Worm (Caenorhabditis elegans) whole organism, young adult: Measurements from ENCODE around the gene dhs-19.
A peak's percentile ranks its signal among the peaks of the same experiment; 100 is the strongest.

Experiments
- C17E4.6 ChIP-seq: fragments of 200-800 bp; sonication (Bioruptor generic); IDR thresholded peaks from 2 replicates; pipeline ENCODE4 v1.3.6; 2022; ENCODE audit warnings: missing genetic modification reagents, missing genetic modification characterization, missing compliant biosample characterization
- D2030.7 ChIP-seq: fragments of 200-800 bp; sonication (Bioruptor generic); IDR thresholded peaks from 2 replicates; pipeline ENCODE4 v1.3.6; 2022; ENCODE audit warnings: missing genetic modification reagents, missing genetic modification characterization, missing compliant biosample characterization
- F23B12.7 ChIP-seq: sonication (generic microtip); optimal IDR thresholded peaks from 2 replicates; lab custom pipeline; 2017; ENCODE audit warnings: missing genetic modification characterization, mild to moderate bottlenecking, missing compliant biosample characterization, antibody characterized with exemption, moderate library complexity; ENCODE audit not compliant: insufficient read depth
- F33H1.4 ChIP-seq: fragments of 200-800 bp; sonication (Bioruptor generic); IDR thresholded peaks from 2 replicates; pipeline ENCODE4 v1.3.6; 2022; ENCODE audit warnings: missing genetic modification reagents, missing genetic modification characterization, missing compliant biosample characterization
- F37B4.10 ChIP-seq: fragments of 200-800 bp; sonication (Bioruptor generic); IDR thresholded peaks from 2 replicates; pipeline ENCODE4 v1.3.6; 2022; ENCODE audit warnings: missing genetic modification characterization, missing compliant biosample characterization
- F57A8.1 ChIP-seq: fragments of 200-800 bp; sonication (Bioruptor generic); optimal IDR thresholded peaks from 2 replicates; lab custom pipeline; 2018; ENCODE audit warnings: mild to moderate bottlenecking, missing genetic modification characterization, moderate library complexity, missing compliant biosample characterization
- F57C9.4 ChIP-seq: sonication (generic microtip); optimal IDR thresholded peaks from 2 replicates; lab custom pipeline; 2017; ENCODE audit warnings: mild to moderate bottlenecking, missing genetic modification characterization, missing compliant biosample characterization
- K11D2.4 ChIP-seq: fragments of 200-800 bp; sonication (Bioruptor generic); IDR thresholded peaks from 2 replicates; pipeline ENCODE4 v1.3.6; 2022; ENCODE audit warnings: missing genetic modification reagents, missing genetic modification characterization, missing compliant biosample characterization
- Y53G8AR.9 ChIP-seq: fragments of 200-800 bp; sonication (Bioruptor generic); conservative IDR thresholded peaks from 2 replicates; pipeline ENCODE4 v1.3.6; 2022; ENCODE audit warnings: missing genetic modification reagents, missing genetic modification characterization, missing compliant biosample characterization
- Y56A3A.18 ChIP-seq: fragments of 200-800 bp; sonication (Bioruptor generic); IDR thresholded peaks from 2 replicates; pipeline ENCODE4 v1.3.6; 2022; ENCODE audit warnings: missing genetic modification reagents, missing genetic modification characterization, missing compliant biosample characterization
- ZK185.1 ChIP-seq: sonication (generic microtip); optimal IDR thresholded peaks from 2 replicates; lab custom pipeline; 2016; ENCODE audit warnings: mild to moderate bottlenecking, missing genetic modification characterization, missing compliant biosample characterization; ENCODE audit not compliant: poor library complexity, severe bottlenecking
- ama-1 ChIP-seq, 3 experiments: fragments of 150-350 bp in 1 of 3; sonication (generic microtip) in 2 of 3; optimal IDR thresholded peaks; 2 replicates each; lab custom pipeline; 2014 to 2018; ENCODE audit warnings: missing biosample characterization in 2 of 3, missing genetic modification characterization in 2 of 3, missing genetic modification reagents in 2 of 3
- atf-7 ChIP-seq: sonication (generic microtip); optimal IDR thresholded peaks from 2 replicates; lab custom pipeline; 2017; ENCODE audit warnings: mild to moderate bottlenecking, missing genetic modification characterization, missing compliant biosample characterization
- athp-1 ChIP-seq: sonication (generic microtip); optimal IDR thresholded peaks from 2 replicates; lab custom pipeline; 2017; ENCODE audit warnings: mild to moderate bottlenecking, missing genetic modification characterization, missing compliant biosample characterization
- attf-5 ChIP-seq: fragments of 200-800 bp; sonication (Bioruptor generic); optimal IDR thresholded peaks from 2 replicates; lab custom pipeline; 2018; ENCODE audit warnings: mild to moderate bottlenecking, missing genetic modification characterization, missing compliant biosample characterization
- attf-6 ChIP-seq: fragments of 200-800 bp; sonication (Bioruptor generic); IDR thresholded peaks from 2 replicates; pipeline ENCODE4 v1.3.6; 2022; ENCODE audit warnings: missing genetic modification reagents, missing genetic modification characterization, missing compliant biosample characterization
- bed-2 ChIP-seq: fragments of 200-800 bp; sonication (Bioruptor generic); IDR thresholded peaks from 2 replicates; pipeline ENCODE4 v1.3.6; 2022; ENCODE audit warnings: missing genetic modification reagents, missing genetic modification characterization, missing compliant biosample characterization
- ceh-40 ChIP-seq: fragments of 200-800 bp; sonication (Bioruptor generic); IDR thresholded peaks from 2 replicates; pipeline ENCODE4 v1.3.6; 2022; ENCODE audit warnings: missing genetic modification characterization, missing compliant biosample characterization
- ceh-91 ChIP-seq: fragments of 200-800 bp; sonication (Bioruptor generic); IDR thresholded peaks from 2 replicates; pipeline ENCODE4 v1.3.6; 2022; ENCODE audit warnings: missing genetic modification reagents, missing genetic modification characterization, missing compliant biosample characterization
- die-1 ChIP-seq: sonication (generic microtip); optimal IDR thresholded peaks from 2 replicates; lab custom pipeline; 2016; ENCODE audit warnings: missing genotype, mild to moderate bottlenecking, missing genetic modification characterization, missing compliant biosample characterization
- dpl-1 ChIP-seq: fragments of 150-350 bp; optimal IDR thresholded peaks from 2 replicates; lab custom pipeline; 2014; ENCODE audit warnings: missing biosample characterization, missing genetic modification reagents, missing genetic modification characterization
- efl-1 ChIP-seq: fragments of 150-350 bp; optimal IDR thresholded peaks from 2 replicates; lab custom pipeline; 2014; ENCODE audit warnings: missing biosample characterization, missing genetic modification reagents, missing genetic modification characterization
- egl-44 ChIP-seq: fragments of 200-800 bp; sonication (Bioruptor generic); IDR thresholded peaks from 2 replicates; pipeline ENCODE4 v1.3.6; 2022; ENCODE audit warnings: missing genetic modification reagents, missing genetic modification characterization, missing compliant biosample characterization
- egrh-3 ChIP-seq: fragments of 200-800 bp; sonication (Bioruptor generic); IDR thresholded peaks from 2 replicates; pipeline ENCODE4 v1.3.6; 2022; ENCODE audit warnings: missing genetic modification reagents, missing genetic modification characterization, missing compliant biosample characterization
- gei-17 ChIP-seq: fragments of 200-800 bp; sonication (Bioruptor generic); optimal IDR thresholded peaks from 2 replicates; lab custom pipeline; 2018; ENCODE audit warnings: mild to moderate bottlenecking, missing genetic modification characterization, missing compliant biosample characterization
- let-526 ChIP-seq: fragments of 200-800 bp; sonication (Bioruptor generic); IDR thresholded peaks from 2 replicates; pipeline ENCODE4 v1.3.6; 2022; ENCODE audit warnings: missing genetic modification reagents, missing genetic modification characterization, missing compliant biosample characterization
- lin-26 ChIP-seq: fragments of 200-800 bp; sonication (Bioruptor generic); IDR thresholded peaks from 2 replicates; pipeline ENCODE4 v1.3.6; 2022; ENCODE audit warnings: missing genetic modification reagents, missing genetic modification characterization, missing compliant biosample characterization
- lin-40 ChIP-seq: sonication (generic microtip); optimal IDR thresholded peaks from 2 replicates; lab custom pipeline; 2016; ENCODE audit warnings: missing genetic modification characterization, mild to moderate bottlenecking, missing compliant biosample characterization, missing genotype, missing genetic modification reagents
- lsy-27 ChIP-seq: sonication (generic microtip); optimal IDR thresholded peaks from 2 replicates; lab custom pipeline; 2017; ENCODE audit warnings: missing genetic modification characterization, mild to moderate bottlenecking, missing compliant biosample characterization, antibody characterized with exemption, missing genotype, borderline replicate concordance; ENCODE audit not compliant: insufficient read depth
- madf-10 ChIP-seq: sonication (generic microtip); optimal IDR thresholded peaks from 2 replicates; lab custom pipeline; 2016; ENCODE audit warnings: mild to moderate bottlenecking, missing genetic modification characterization, missing compliant biosample characterization
- mel-28 ChIP-seq: sonication (generic microtip); optimal IDR thresholded peaks from 2 replicates; lab custom pipeline; 2016; ENCODE audit warnings: borderline replicate concordance, mild to moderate bottlenecking, missing genetic modification characterization, missing compliant biosample characterization
- mes-4 ChIP-seq: sonication (generic microtip); optimal IDR thresholded peaks from 2 replicates; lab custom pipeline; 2016; ENCODE audit warnings: missing genotype, missing genetic modification characterization, missing compliant biosample characterization
- nfyb-1 ChIP-seq: fragments of 200-800 bp; sonication (Bioruptor generic); IDR thresholded peaks from 2 replicates; pipeline ENCODE4 v1.3.6; 2022; ENCODE audit warnings: missing genetic modification reagents, missing genetic modification characterization, missing compliant biosample characterization
- nhr-179 ChIP-seq: sonication (generic microtip); optimal IDR thresholded peaks from 2 replicates; lab custom pipeline; 2016; ENCODE audit warnings: mild to moderate bottlenecking, missing genetic modification characterization, missing compliant biosample characterization
- nhr-80 ChIP-seq: sonication (generic microtip); optimal IDR thresholded peaks from 2 replicates; lab custom pipeline; 2016; ENCODE audit warnings: missing genetic modification characterization, missing compliant biosample characterization
- pbrm-1 ChIP-seq: fragments of 200-800 bp; sonication (Bioruptor generic); IDR thresholded peaks from 2 replicates; pipeline ENCODE4 v1.3.6; 2022; ENCODE audit warnings: missing genetic modification reagents, missing genetic modification characterization, missing compliant biosample characterization
- pha-4 ChIP-seq: fragments of 150-350 bp; sonication (generic microtip); optimal IDR thresholded peaks from 2 replicates; lab custom pipeline; 2014; ENCODE audit warnings: missing biosample characterization, missing genetic modification reagents, missing genetic modification characterization
- rec-8 ChIP-seq, 2 experiments: sonication (generic microtip); optimal IDR thresholded peaks; 2 replicates each; lab custom pipeline; 2016; ENCODE audit warnings: mild to moderate bottlenecking in 2 of 2, missing genetic modification characterization in 2 of 2, missing genetic modification reagents in 2 of 2, missing genotype in 2 of 2, missing biosample characterization in 1 of 2, missing compliant biosample characterization in 1 of 2, moderate library complexity in 1 of 2
- sea-2 ChIP-seq: fragments of 200-800 bp; sonication (Bioruptor generic); IDR thresholded peaks from 2 replicates; pipeline ENCODE4 v1.3.6; 2022; ENCODE audit warnings: missing genetic modification characterization, missing compliant biosample characterization
- tbp1 ChIP-seq: fragments of 200-800 bp; sonication (Bioruptor generic); optimal IDR thresholded peaks from 2 replicates; lab custom pipeline; 2018; ENCODE audit warnings: mild to moderate bottlenecking, missing genetic modification characterization, missing compliant biosample characterization
- tbx-9 ChIP-seq: sonication (generic microtip); optimal IDR thresholded peaks from 2 replicates; lab custom pipeline; 2016; ENCODE audit warnings: borderline replicate concordance, missing genetic modification characterization, inconsistent platforms, missing compliant biosample characterization
- tlf-1 ChIP-seq: fragments of 200-800 bp; sonication (Bioruptor generic); optimal IDR thresholded peaks from 2 replicates; lab custom pipeline; 2018; ENCODE audit warnings: mild to moderate bottlenecking, missing genetic modification characterization, missing compliant biosample characterization
- unc-130 ChIP-seq: sonication (generic microtip); optimal IDR thresholded peaks from 2 replicates; lab custom pipeline; 2016; ENCODE audit warnings: missing genetic modification reagents, missing genetic modification characterization, missing compliant biosample characterization
- unc-62 ChIP-seq: fragments of 150-350 bp; optimal IDR thresholded peaks from 2 replicates; lab custom pipeline; 2014; ENCODE audit warnings: missing biosample characterization, missing genetic modification reagents, missing genetic modification characterization
- ztf-3 ChIP-seq: fragments of 200-800 bp; sonication (Bioruptor generic); optimal IDR thresholded peaks from 2 replicates; lab custom pipeline; 2018; ENCODE audit warnings: mild to moderate bottlenecking, missing genetic modification characterization, missing compliant biosample characterization
- ztf-6 ChIP-seq: fragments of 200-800 bp; sonication (Bioruptor generic); IDR thresholded peaks from 2 replicates; pipeline ENCODE4 v1.3.6; 2022; ENCODE audit warnings: missing genetic modification reagents, missing genetic modification characterization, missing compliant biosample characterization

dhs-19 gene

ce11 chrV:11531831-11532534, 41.7 kb upstream of the dhs-19 start (continued):
- TF ChIP-seq attf-6, result no peak
- TF ChIP-seq efl-1, result no peak
- TF ChIP-seq rec-8 (tag; optimal IDR thresholded peaks at IDR 0.05; lab: Kevin White, UChicago), result no peak
- no peak for TF ChIP-seq F57A8.1
- TF ChIP-seq tbx-9 (tag; lab: Kevin White, UChicago), result no peak
- no peak for TF ChIP-seq sea-2 (GFP tag; lab: Robert Waterston, UW)
- TF ChIP-seq ztf-6 (GFP tag; lab: Robert Waterston, UW), result peak; percentile 64; the same call in 1 of the 2 replicates
- no peak for TF ChIP-seq pha-4 (tag; lab: Kevin White, UChicago)
- 0 out of 2 replicates have a peak, but pooled peaks have one; percentile 39 for TF ChIP-seq Y56A3A.18 (GFP tag; lab: Robert Waterston, UW)
- TF ChIP-seq attf-5 (GFP tag; lab: Kevin White, UChicago), result peak; percentile 79
- TF ChIP-seq nhr-179 (tag; lab: Kevin White, UChicago), result no peak
- TF ChIP-seq ztf-3 (GFP tag; lab: Kevin White, UChicago), result peak; percentile 34
- no peak for TF ChIP-seq mel-28
- TF ChIP-seq nhr-80, result peak; percentile 98
- TF ChIP-seq gei-17, result peak; percentile 20
- 0 out of 2 replicates have a peak, but pooled peaks have one; percentile 10 for TF ChIP-seq Y53G8AR.9 (GFP tag; lab: Robert Waterston, UW)
- TF ChIP-seq unc-62 (GFP tag; lab: Kevin White, UChicago), result peak; percentile 65
- TF ChIP-seq dpl-1, result no peak
- TF ChIP-seq F57C9.4, result no peak
- TF ChIP-seq tlf-1, result peak; percentile 42
- TF ChIP-seq egrh-3 (GFP tag; lab: Robert Waterston, UW), result no peak; the same call in 1 of the 2 replicates
- TF ChIP-seq lin-40 (tag; lab: Kevin White, UChicago), result peak; percentile 78
- no peak for TF ChIP-seq F33H1.4
- peak; percentile 48 for TF ChIP-seq die-1 (tag; lab: Kevin White, UChicago)
- peak; percentile 26; the same call in 1 of the 2 replicates for TF ChIP-seq let-526
- TF ChIP-seq ama-1 (optimal IDR thresholded peaks at IDR 0.05; lab: Kevin White, UChicago), result no peak
- no peak for TF ChIP-seq ama-1 (GFP tag; optimal IDR thresholded peaks at IDR 0.05; lab: Kevin White, UChicago)
- no peak for TF ChIP-seq F37B4.10 (GFP tag; lab: Robert Waterston, UW)
- no peak for TF ChIP-seq ceh-40 (GFP tag; lab: Robert Waterston, UW)
- TF ChIP-seq C17E4.6 (GFP tag; lab: Robert Waterston, UW), result no peak
- TF ChIP-seq tbp1 (GFP tag; lab: Kevin White, UChicago), result peak; percentile 22
- no peak for TF ChIP-seq lsy-27
- TF ChIP-seq unc-130 (GFP tag; lab: Kevin White, UChicago), result no peak
- peak; percentile 40 for TF ChIP-seq ZK185.1
- TF ChIP-seq egl-44 (GFP tag; lab: Robert Waterston, UW), result 0 out of 2 replicates have a peak, but pooled peaks have one; percentile 57
- TF ChIP-seq lin-26 (GFP tag; lab: Robert Waterston, UW), result 0 out of 2 replicates have a peak, but pooled peaks have one; percentile 49
- no peak for TF ChIP-seq bed-2 (GFP tag; lab: Robert Waterston, UW)
- TF ChIP-seq athp-1 (tag; lab: Kevin White, UChicago), result no peak
- no peak for TF ChIP-seq D2030.7 (GFP tag; lab: Robert Waterston, UW)
- TF ChIP-seq atf-7 (tag; lab: Kevin White, UChicago), result peak; percentile 81
- TF ChIP-seq nfyb-1 (GFP tag; lab: Robert Waterston, UW), result no peak
- 0 out of 2 replicates have a peak, but pooled peaks have one; percentile 8 for TF ChIP-seq K11D2.4
- TF ChIP-seq F23B12.7 (tag; lab: Kevin White, UChicago), result peak; percentile 7
- TF ChIP-seq pbrm-1 (GFP tag; lab: Robert Waterston, UW), result 0 out of 2 replicates have a peak, but pooled peaks have one; percentile 50
- peak; percentile 55 for TF ChIP-seq madf-10
- no peak for TF ChIP-seq ceh-91 (GFP tag; lab: Robert Waterston, UW)
- no peak for TF ChIP-seq mes-4 (tag; lab: Kevin White, UChicago)
